Worm (Caenorhabditis elegans) whole organism, late embryonic: ENCODE data around the gene ser-7.

Experiments used
- ama-1 ChIP-seq: fragments of 150-350 bp; optimal IDR thresholded peaks from 2 replicates; lab custom pipeline; 2014
- fkh-6 ChIP-seq: sonication (generic microtip); optimal IDR thresholded peaks from 2 replicates; lab custom pipeline; 2016; ENCODE audit warnings: missing genetic modification characterization, missing compliant biosample characterization
- pha-2 ChIP-seq: sonication (generic microtip); optimal IDR thresholded peaks from 2 replicates; lab custom pipeline; 2017; ENCODE audit warnings: mild to moderate bottlenecking, missing genetic modification characterization, missing compliant biosample characterization

DNA sequence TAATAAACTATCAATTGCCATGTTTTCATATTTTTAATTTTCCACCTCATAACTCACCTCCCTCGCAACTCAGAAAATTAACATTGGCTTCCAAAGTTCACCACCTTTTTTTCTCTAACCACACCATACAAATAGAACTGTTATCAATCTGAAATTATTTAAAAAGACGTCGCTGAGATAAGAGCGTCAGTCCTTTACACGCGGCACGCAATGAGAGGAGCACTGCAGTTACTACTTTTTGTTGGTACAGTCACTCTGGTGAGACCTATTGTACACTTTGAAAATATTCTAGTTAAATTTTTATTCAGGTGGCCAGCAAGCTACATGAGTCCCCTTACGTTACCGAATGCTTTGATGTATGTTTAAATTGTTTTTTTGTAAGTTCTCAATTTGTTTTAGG lies 21.4 kb downstream of the ser-7 start, which contains the start of gene T02C5.1:
- TF ChIP-seq pha-2 (tag; lab: Kevin White, UChicago) (no peak), ama-1 (lab: Kevin White, UChicago) (no peak), fkh-6 (tag; lab: Kevin White, UChicago) (no peak)
